Worm (Caenorhabditis elegans): ENCODE results near the gene F35H12.1.

Gene F35H12.1

ce11 chrX:982598-982997 lies 49.0 kb downstream of the F35H12.1 start:
- no peak for TF ChIP-seq hmg-4 (GFP tag; optimal IDR thresholded peaks at IDR 0.05)
- TF ChIP-seq ama-1 (optimal IDR thresholded peaks at IDR 0.05) = no peak
- no peak for TF ChIP-seq hmbx-1 (tag; optimal IDR thresholded peaks at IDR 0.05)
- TF ChIP-seq ceh-13 (GFP tag; optimal IDR thresholded peaks at IDR 0.05) = no peak
- TF ChIP-seq ceh-36 (tag; optimal IDR thresholded peaks at IDR 0.05) = no peak

ce11 chrX:986463-986862 lies 52.9 kb downstream of the F35H12.1 start:
- TF ChIP-seq tbx-37 (GFP tag; conservative IDR thresholded peaks at IDR 0.05) (0 out of 2 replicates have a peak, but pooled peaks have one; percentile 5), ceh-36 (tag; optimal IDR thresholded peaks at IDR 0.05) (no peak), pes-1 (GFP tag; IDR thresholded peaks at IDR 0.05) (peak; percentile 34; the same call in 1 of the 2 replicates), hmg-4 (GFP tag; optimal IDR thresholded peaks at IDR 0.05) (peak; percentile 43)
